Fruit fly (Drosophila melanogaster) whole organism, wandering third instar larva: ENCODE measurements around the gene mthl15.

Experiments
- HLH106 ChIP-seq: fragments of 200-800 bp; optimal IDR thresholded peaks from 3 replicates; lab custom pipeline; 2019; ENCODE audit warnings: missing biosample characterization, mild to moderate bottlenecking, missing genetic modification characterization, moderate library complexity
- Hr83 ChIP-seq: fragments of 200-300 bp; sonication (Bioruptor generic); optimal IDR thresholded peaks from 2 replicates; lab custom pipeline; 2016; ENCODE audit warnings: missing biosample characterization, mild to moderate bottlenecking, missing genetic modification characterization, moderate library complexity; ENCODE audit not compliant: poor library complexity, severe bottlenecking
- dsf ChIP-seq: sonication (Bioruptor generic); optimal IDR thresholded peaks from 2 replicates; lab custom pipeline; 2016; ENCODE audit warnings: missing biosample characterization, missing genetic modification characterization, borderline replicate concordance
- h ChIP-seq: fragments of 200-800 bp; sonication (Bioruptor generic); optimal IDR thresholded peaks from 3 replicates; lab custom pipeline; 2016; ENCODE audit warnings: missing biosample characterization, mild to moderate bottlenecking, missing genetic modification characterization
- pan ChIP-seq: fragments of >200 bp; optimal IDR thresholded peaks from 2 replicates; lab custom pipeline; 2017
- sage ChIP-seq: fragments of 200-800 bp; sonication (Bioruptor generic); optimal IDR thresholded peaks from 2 replicates; lab custom pipeline; 2016; ENCODE audit warnings: missing biosample characterization, mild to moderate bottlenecking, missing genetic modification characterization

DNA sequence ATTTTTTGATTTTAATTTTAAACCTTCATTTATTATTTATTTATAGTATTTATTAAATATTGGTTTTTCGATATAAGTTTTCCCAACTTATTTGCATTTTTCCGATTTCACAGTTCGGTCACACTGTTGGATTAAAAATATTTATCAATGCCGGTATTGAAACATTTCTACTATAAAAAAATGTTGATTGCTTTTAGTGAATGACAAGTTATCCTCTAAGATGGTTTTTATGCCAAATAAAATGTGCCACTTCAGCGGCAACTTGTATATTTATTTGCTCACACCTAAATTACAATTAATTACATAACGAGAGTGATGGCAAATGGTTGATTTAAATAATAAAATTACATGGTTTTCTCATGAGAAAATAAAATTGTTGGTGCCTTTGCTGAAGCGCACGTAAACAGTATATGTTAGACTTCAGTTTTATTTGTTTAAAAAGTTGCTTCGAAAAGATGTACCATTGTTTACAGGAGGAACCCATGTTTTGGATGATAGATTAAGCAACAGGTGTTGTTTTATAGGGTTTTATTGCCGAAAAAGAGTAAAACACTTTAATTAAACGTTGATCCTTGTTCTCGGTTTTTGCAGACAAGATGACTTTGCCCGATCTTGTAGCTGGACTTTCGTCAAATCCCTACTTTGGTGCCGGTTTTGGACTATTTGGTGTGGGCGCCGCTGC is 15.4 kb downstream of the mthl15 start, which contains the start of gene Bcs1:
- no peak for TF ChIP-seq h (GFP tag; lab: Kevin White, UChicago)
- no peak for TF ChIP-seq pan (lab: Kevin White, UChicago)
- no peak for TF ChIP-seq sage
- TF ChIP-seq Hr83 (GFP tag; lab: Kevin White, UChicago) = no peak
- TF ChIP-seq HLH106 = no peak
- TF ChIP-seq dsf (GFP tag; lab: Kevin White, UChicago) = no peak
